Worm (Caenorhabditis elegans): ENCODE results near the gene gtf-2H1.

gtf-2H1 gene

DNA sequence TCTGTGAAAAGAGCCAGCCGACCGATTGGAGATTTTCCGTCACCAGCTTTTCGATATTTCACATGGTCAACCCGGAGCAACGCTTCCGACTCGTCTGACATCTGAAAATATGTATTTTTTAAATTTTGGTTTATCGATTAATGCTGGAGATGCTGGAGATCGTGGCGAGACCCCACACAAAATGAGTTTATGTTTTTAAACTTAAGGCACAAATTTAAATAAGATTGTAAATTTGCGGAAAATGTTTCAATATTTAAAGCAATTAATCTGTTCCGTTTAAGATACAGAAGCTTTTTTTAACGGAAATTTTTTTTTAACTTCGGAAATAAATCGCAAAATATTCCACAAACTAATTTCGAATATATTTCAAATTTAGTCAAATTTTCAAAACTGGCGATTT lies at the start of gene gtf-2H1:
Gene gtf-2H1, minus strand, starts transcription at position 101 of the 400 bp plus-strand sequence.
- TF ChIP-seq ets-4 (tag; optimal IDR thresholded peaks at IDR 0.05), result no peak
- no peak for TF ChIP-seq ahr-1 (tag; optimal IDR thresholded peaks at IDR 0.05)
- TF ChIP-seq ceh-48 (tag; optimal IDR thresholded peaks at IDR 0.05), result no peak
- no peak for TF ChIP-seq pha-2 (tag; optimal IDR thresholded peaks at IDR 0.05)
- TF ChIP-seq ceh-30 (tag; optimal IDR thresholded peaks at IDR 0.05), result no peak
- no peak for TF ChIP-seq npax-4 (tag; optimal IDR thresholded peaks at IDR 0.05)
- no peak for TF ChIP-seq gmeb-2 (tag; optimal IDR thresholded peaks at IDR 0.05)
- no peak for TF ChIP-seq unc-3 (GFP tag; conservative IDR thresholded peaks at IDR 0.05)
- TF ChIP-seq unc-3 (tag; optimal IDR thresholded peaks at IDR 0.05), result no peak
- no peak for TF ChIP-seq F13H6.1 (tag; optimal IDR thresholded peaks at IDR 0.05)
- no peak for TF ChIP-seq ceh-18 (tag; optimal IDR thresholded peaks at IDR 0.05)
- TF ChIP-seq ttx-3 (tag; optimal IDR thresholded peaks at IDR 0.05), result no peak
- TF ChIP-seq ama-1 (optimal IDR thresholded peaks at IDR 0.05), result no peak
- no peak for TF ChIP-seq che-1 (tag; optimal IDR thresholded peaks at IDR 0.05)
- no peak for TF ChIP-seq dve-1 (tag; optimal IDR thresholded peaks at IDR 0.05)

DNA sequence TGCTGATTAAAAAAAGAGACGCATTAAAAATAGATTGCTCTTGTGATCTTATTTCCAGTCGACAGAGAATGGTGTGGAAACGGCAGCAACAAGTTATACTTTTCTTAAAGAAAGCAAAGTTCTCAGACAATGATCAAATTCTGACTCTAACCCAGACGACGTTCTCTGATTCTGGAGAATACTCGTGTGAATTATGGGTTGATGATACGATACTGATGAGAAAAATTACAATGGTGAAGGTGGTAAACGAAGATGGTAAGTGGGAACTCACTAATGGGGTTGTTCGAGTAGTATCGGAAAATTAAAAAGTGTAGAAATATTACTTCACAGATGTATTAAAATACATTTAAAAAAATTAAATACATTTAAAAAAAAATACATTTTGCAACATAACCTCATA lies 46.7 kb upstream of the gtf-2H1 start:
- no peak for TF ChIP-seq C38D4.7 (GFP tag; optimal IDR thresholded peaks at IDR 0.05)
- TF ChIP-seq eyg-1 (tag; optimal IDR thresholded peaks at IDR 0.05), result no peak
- TF ChIP-seq pqm-1 (tag; optimal IDR thresholded peaks at IDR 0.05), result no peak

DNA sequence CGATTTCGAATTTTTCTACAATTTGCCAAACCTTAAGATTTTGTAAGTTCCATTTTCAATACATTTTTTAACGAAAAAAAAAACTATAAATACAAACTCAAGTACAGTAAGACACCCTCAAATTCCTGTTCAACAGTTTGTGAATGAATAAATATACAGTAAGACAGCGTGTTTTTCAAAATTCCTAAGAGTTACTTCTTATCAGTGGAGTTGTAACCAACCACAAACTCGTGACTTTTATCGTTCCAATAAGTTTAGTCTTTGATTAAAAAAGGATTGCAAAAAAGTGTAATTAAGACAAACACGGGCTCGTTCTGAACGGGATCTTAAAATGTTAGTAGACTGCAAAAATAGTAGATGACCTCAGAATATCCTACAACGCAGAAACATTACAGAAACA lies 43.6 kb upstream of the gtf-2H1 start:
- TF ChIP-seq ttx-3 (tag; optimal IDR thresholded peaks at IDR 0.05), result no peak
- TF ChIP-seq sox-4 (tag; optimal IDR thresholded peaks at IDR 0.05), result no peak
- TF ChIP-seq nfya-1 (tag; optimal IDR thresholded peaks at IDR 0.05), result no peak
- TF ChIP-seq ceh-14 (tag; optimal IDR thresholded peaks at IDR 0.05), result no peak
- no peak for TF ChIP-seq hlh-8 (tag; optimal IDR thresholded peaks at IDR 0.05)
- no peak for TF ChIP-seq C08G9.2 (tag; optimal IDR thresholded peaks at IDR 0.05)
- TF ChIP-seq ceh-2 (tag; optimal IDR thresholded peaks at IDR 0.05), result no peak
- no peak for TF ChIP-seq ceh-18 (tag; optimal IDR thresholded peaks at IDR 0.05)
- no peak for TF ChIP-seq hlh-6 (tag; optimal IDR thresholded peaks at IDR 0.05)
- TF ChIP-seq unc-55 (GFP tag; optimal IDR thresholded peaks at IDR 0.05), result no peak
- no peak for TF ChIP-seq elt-2 (tag; optimal IDR thresholded peaks at IDR 0.05)
- no peak for TF ChIP-seq ets-4 (tag; optimal IDR thresholded peaks at IDR 0.05)
- no peak for TF ChIP-seq unc-86 (tag; optimal IDR thresholded peaks at IDR 0.05)
- no peak for TF ChIP-seq ceh-34 (tag; optimal IDR thresholded peaks at IDR 0.05)

DNA sequence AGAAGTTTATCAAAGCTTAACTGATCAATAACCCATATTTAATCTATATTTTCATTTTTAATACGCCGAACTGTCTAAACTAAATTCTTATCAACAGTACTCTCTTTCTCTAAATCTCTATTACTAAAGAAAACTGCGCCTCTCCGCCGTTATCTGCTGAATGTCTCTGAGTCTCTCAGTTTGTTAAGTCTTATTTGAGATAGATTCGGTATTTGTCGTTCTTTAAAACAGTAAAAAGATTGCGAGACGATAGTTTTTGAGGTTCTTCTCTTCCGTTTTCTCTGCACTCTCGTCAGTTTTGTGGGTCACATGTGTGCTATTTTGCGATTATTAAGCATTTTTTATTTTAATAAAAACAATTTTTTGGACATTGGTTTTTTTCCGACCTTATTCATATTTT lies 42.6 kb upstream of the gtf-2H1 start, which contains the start of gene sma-10:
Gene sma-10, plus strand, starts transcription at position 236 of the 400 bp plus-strand sequence.
- TF ChIP-seq K09A11.1 (tag; optimal IDR thresholded peaks at IDR 0.05; ENCODE audit: insufficient read depth) (no peak), sox-2 (GFP tag; IDR thresholded peaks at IDR 0.05) (no peak), dve-1 (tag; optimal IDR thresholded peaks at IDR 0.05) (peak; percentile 13), elt-2 (tag; optimal IDR thresholded peaks at IDR 0.05) (peak; percentile 63), pros-1 (tag; optimal IDR thresholded peaks at IDR 0.05) (no peak), K02D7.2 (tag; optimal IDR thresholded peaks at IDR 0.05) (no peak), rnt-1 (tag; optimal IDR thresholded peaks at IDR 0.05) (no peak)

DNA sequence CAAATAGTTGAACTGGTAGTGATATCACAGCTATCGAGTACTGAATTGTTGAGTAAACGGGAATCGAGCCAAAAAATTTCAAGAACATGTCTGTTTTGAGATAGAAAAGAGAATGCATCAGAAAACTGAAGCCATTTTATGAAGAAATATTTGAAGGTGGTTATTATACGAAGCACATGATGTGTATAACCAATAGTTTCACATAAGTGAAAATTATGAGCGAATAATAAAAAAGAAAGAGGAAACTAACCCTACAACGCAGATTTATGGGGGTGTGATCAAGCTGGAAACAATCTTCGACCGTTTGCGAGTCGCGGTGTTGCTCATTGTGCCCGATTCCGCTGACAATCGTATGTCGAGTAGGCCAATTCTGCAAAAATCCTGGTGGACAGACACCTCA lies 41.7 kb upstream of the gtf-2H1 start, which contains the start of gene srh-282:
Gene srh-282, minus strand, starts transcription at position 101 of the 400 bp plus-strand sequence.
- TF ChIP-seq zip-5 (tag; optimal IDR thresholded peaks at IDR 0.05) (no peak), fkh-6 (tag; optimal IDR thresholded peaks at IDR 0.05) (no peak), ztf-16 (tag; optimal IDR thresholded peaks at IDR 0.05) (no peak), ceh-18 (tag; optimal IDR thresholded peaks at IDR 0.05) (no peak), K09A11.1 (tag; optimal IDR thresholded peaks at IDR 0.05; ENCODE audit: insufficient read depth) (no peak), unc-3 (GFP tag; conservative IDR thresholded peaks at IDR 0.05) (no peak), unc-3 (tag; optimal IDR thresholded peaks at IDR 0.05) (no peak), pha-2 (tag; optimal IDR thresholded peaks at IDR 0.05) (no peak), C38D4.7 (GFP tag; optimal IDR thresholded peaks at IDR 0.05) (no peak), ceh-19 (GFP tag; optimal IDR thresholded peaks at IDR 0.05) (no peak), pros-1 (tag; optimal IDR thresholded peaks at IDR 0.05) (no peak)

Data from whole organism, late embryonic.